Fruit fly (Drosophila melanogaster) whole organism, pupa: ENCODE data around the gene sff.

Experiments
- CG10348 ChIP-seq: fragments of 200-800 bp; sonication (Bioruptor generic); IDR thresholded peaks from 2 replicates; pipeline ENCODE4 v1.3.6; 2022; ENCODE audit warnings: missing biosample characterization, missing genetic modification characterization
- CG12605 ChIP-seq: fragments of 200-800 bp; sonication (Bioruptor generic); IDR thresholded peaks from 2 replicates; pipeline ENCODE4 v1.3.6; 2022; ENCODE audit warnings: missing biosample characterization, missing genetic modification characterization
- CG13204 ChIP-seq: fragments of 200-800 bp; sonication (Bioruptor generic); optimal IDR thresholded peaks from 2 replicates; lab custom pipeline; 2018; ENCODE audit warnings: missing biosample characterization, mild to moderate bottlenecking, missing genetic modification characterization, moderate library complexity
- CG14655 ChIP-seq: fragments of 200-800 bp; sonication (Bioruptor generic); optimal IDR thresholded peaks from 3 replicates; lab custom pipeline; 2017; ENCODE audit warnings: mild to moderate bottlenecking, missing biosample characterization, missing genetic modification reagents, missing genetic modification characterization
- CG15710 ChIP-seq: fragments of 200-800 bp; sonication (Bioruptor generic); optimal IDR thresholded peaks from 2 replicates; lab custom pipeline; 2018; ENCODE audit warnings: missing biosample characterization, mild to moderate bottlenecking, missing genetic modification characterization, moderate library complexity
- CG17806 ChIP-seq: fragments of 200-800 bp; sonication (Bioruptor generic); optimal IDR thresholded peaks from 2 replicates; lab custom pipeline; 2018; ENCODE audit warnings: missing biosample characterization, mild to moderate bottlenecking, missing genetic modification characterization, moderate library complexity
- CG32121 ChIP-seq: fragments of 200-800 bp; sonication (Bioruptor generic); IDR thresholded peaks from 2 replicates; pipeline ENCODE4 v1.3.6; 2022; ENCODE audit warnings: missing biosample characterization, missing genetic modification characterization
- CG34367 ChIP-seq: fragments of 200-800 bp; sonication (Bioruptor generic); optimal IDR thresholded peaks from 2 replicates; lab custom pipeline; 2018; ENCODE audit warnings: missing biosample characterization, mild to moderate bottlenecking, missing genetic modification characterization
- CG4496 ChIP-seq: fragments of 200-800 bp; sonication (Bioruptor generic); IDR thresholded peaks from 3 replicates; pipeline ENCODE4 v1.3.6; 2022; ENCODE audit warnings: missing biosample characterization, missing genetic modification characterization
- CG8159 ChIP-seq: fragments of 200-800 bp; sonication (Bioruptor generic); optimal IDR thresholded peaks from 3 replicates; lab custom pipeline; 2018; ENCODE audit warnings: missing biosample characterization, mild to moderate bottlenecking, missing genetic modification characterization, moderate library complexity
- CG8301 ChIP-seq: fragments of 200-800 bp; sonication (Bioruptor generic); optimal IDR thresholded peaks from 2 replicates; lab custom pipeline; 2018; ENCODE audit warnings: missing biosample characterization, mild to moderate bottlenecking, missing genetic modification characterization
- CG9948 ChIP-seq: fragments of 200-800 bp; sonication (Bioruptor generic); optimal IDR thresholded peaks from 2 replicates; lab custom pipeline; 2018; ENCODE audit warnings: missing biosample characterization, mild to moderate bottlenecking, missing genetic modification characterization, moderate library complexity
- D1 ChIP-seq: fragments of 200-800 bp; sonication (Bioruptor generic); optimal IDR thresholded peaks from 2 replicates; lab custom pipeline; 2018; ENCODE audit warnings: missing biosample characterization, mild to moderate bottlenecking, missing genetic modification characterization, moderate library complexity
- EcR ChIP-seq: fragments of 200-800 bp; sonication (Bioruptor generic); optimal IDR thresholded peaks from 3 replicates; lab custom pipeline; 2019; ENCODE audit warnings: missing biosample characterization, missing genetic modification characterization, mild to moderate bottlenecking, moderate library complexity, missing genetic modification reagents
- Ets98B ChIP-seq: fragments of 200-800 bp; sonication (Bioruptor generic); IDR thresholded peaks from 2 replicates; pipeline ENCODE4 v1.3.6; 2022; ENCODE audit warnings: missing biosample characterization, missing genetic modification characterization
- Pif1A ChIP-seq: fragments of 200-800 bp; sonication (Bioruptor generic); optimal IDR thresholded peaks from 3 replicates; lab custom pipeline; 2016; ENCODE audit warnings: missing biosample characterization, missing genetic modification characterization
- Pif1B ChIP-seq: fragments of 200-800 bp; sonication (Bioruptor generic); optimal IDR thresholded peaks from 3 replicates; lab custom pipeline; 2016; ENCODE audit warnings: missing biosample characterization, missing genetic modification characterization
- Snoo ChIP-seq: fragments of 200-800 bp; sonication (Bioruptor generic); optimal IDR thresholded peaks from 3 replicates; lab custom pipeline; 2017; ENCODE audit warnings: missing biosample characterization, mild to moderate bottlenecking, missing genetic modification characterization, inconsistent platforms
- fd96Ca ChIP-seq: fragments of 200-800 bp; sonication (Bioruptor generic); IDR thresholded peaks from 3 replicates; pipeline ENCODE4 v1.3.6; 2022; ENCODE audit warnings: missing biosample characterization, missing genetic modification characterization
- gl ChIP-seq: fragments of 200-800 bp; sonication (Bioruptor generic); optimal IDR thresholded peaks from 2 replicates; lab custom pipeline; 2018; ENCODE audit warnings: missing biosample characterization, mild to moderate bottlenecking, missing genetic modification characterization
- rn ChIP-seq: fragments of 200-800 bp; sonication (Bioruptor generic); IDR thresholded peaks from 2 replicates; pipeline ENCODE4 v1.3.6; 2022; ENCODE audit warnings: missing biosample characterization, missing genetic modification characterization

sff gene

DNA sequence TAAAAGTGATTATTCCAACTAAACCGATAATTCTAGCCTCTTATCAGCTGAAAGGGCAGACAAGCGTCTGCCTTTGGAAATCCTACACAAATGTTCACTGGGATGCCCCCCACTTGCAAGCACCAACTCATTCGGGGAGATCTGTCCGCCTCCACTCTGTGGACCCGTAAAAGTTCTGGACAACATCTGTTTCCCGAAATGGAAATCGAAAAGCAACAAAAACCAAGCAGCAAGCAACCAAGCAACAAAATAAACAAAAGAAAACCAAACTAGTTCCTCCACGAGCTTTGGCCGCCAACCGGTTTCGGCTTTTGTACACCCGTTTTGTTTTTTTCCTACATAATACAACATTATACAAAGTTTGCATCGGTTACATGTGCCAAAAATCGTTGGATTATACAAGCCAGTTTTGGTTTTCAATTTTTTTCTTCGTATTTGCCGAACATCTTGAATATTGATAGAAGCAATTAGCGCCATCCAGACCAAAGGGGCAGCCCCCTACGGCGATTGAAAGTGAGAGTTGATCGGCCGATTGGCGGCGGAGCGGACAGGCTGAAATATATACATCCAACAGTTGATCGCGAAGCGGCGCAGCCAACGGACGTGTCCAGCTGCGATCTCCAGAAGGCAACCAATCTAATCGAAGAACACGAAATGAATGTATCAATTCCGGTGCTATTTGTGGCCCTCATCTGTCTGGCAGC is 34.1 kb upstream of the sff start, which contains the start of gene CG17032:
CG17032 (plus strand) TSS at position 232 of the 704 bp plus-strand sequence.
- TF ChIP-seq CG8159 (no peak), rn (GFP tag; lab: Robert Waterston, UW) (no peak), EcR (GFP tag; lab: Kevin White, UChicago) (peak; percentile 83), CG9948 (tag; lab: Kevin White, UChicago) (no peak), Snoo (tag; lab: Kevin White, UChicago) (no peak), CG12605 (GFP tag; lab: Robert Waterston, UW) (peak; percentile 64), CG15710 (tag; lab: Kevin White, UChicago) (no peak), D1 (no peak), CG8301 (no peak), Pif1B (GFP tag; lab: Kevin White, UChicago) (no peak), CG13204 (GFP tag; lab: Kevin White, UChicago) (no peak), fd96Ca (GFP tag; lab: Robert Waterston, UW) (peak; percentile 22; the same call in 1 of the 3 replicates), CG34367 (tag; lab: Kevin White, UChicago) (peak; percentile 37), gl (tag; lab: Kevin White, UChicago) (peak; percentile 24), Ets98B (GFP tag; lab: Robert Waterston, UW) (peak; percentile 40; the same call in 1 of the 2 replicates), CG10348 (GFP tag; lab: Robert Waterston, UW) (no peak), CG32121 (GFP tag; lab: Robert Waterston, UW) (no peak), CG17806 (tag; lab: Kevin White, UChicago) (no peak), CG14655 (GFP tag; lab: Kevin White, UChicago) (no peak), CG4496 (GFP tag; lab: Robert Waterston, UW) (no peak), Pif1A (no peak)
- TF ChIP-seq, all 21 proteins: peak for 6

- TF ChIP-seq CG9948 (tag; lab: Kevin White, UChicago) (no peak), CG4496 (GFP tag; lab: Robert Waterston, UW) (no peak), CG15710 (tag; lab: Kevin White, UChicago) (peak; percentile 45), CG8159 (no peak), Pif1A (no peak), CG13204 (GFP tag; lab: Kevin White, UChicago) (no peak), CG17806 (tag; lab: Kevin White, UChicago) (peak; percentile 2), gl (tag; lab: Kevin White, UChicago) (peak; percentile 29), fd96Ca (GFP tag; lab: Robert Waterston, UW) (no peak), CG32121 (GFP tag; lab: Robert Waterston, UW) (no peak), CG10348 (GFP tag; lab: Robert Waterston, UW) (no peak), CG34367 (tag; lab: Kevin White, UChicago) (peak; percentile 35), Snoo (tag; lab: Kevin White, UChicago) (peak; percentile 52), CG12605 (GFP tag; lab: Robert Waterston, UW) (no peak), CG14655 (GFP tag; lab: Kevin White, UChicago) (no peak), Pif1B (GFP tag; lab: Kevin White, UChicago) (peak; percentile 64), CG8301 (peak; percentile 22), EcR (GFP tag; lab: Kevin White, UChicago) (peak; percentile 14), rn (GFP tag; lab: Robert Waterston, UW) (no peak), Ets98B (GFP tag; lab: Robert Waterston, UW) (peak; percentile 13; the same call in 1 of the 2 replicates), D1 (no peak)
Observed at dm6 chr3L:15956448-15957010, 31.9 kb upstream of the sff start, which contains the start of gene elgi. TSS of gene elgi (plus strand) at chr3L:15956550.

- TF ChIP-seq CG12605 (GFP tag; lab: Robert Waterston, UW), result no peak
- TF ChIP-seq CG15710 (tag; lab: Kevin White, UChicago), result no peak
- no peak for TF ChIP-seq CG13204 (GFP tag; lab: Kevin White, UChicago)
- TF ChIP-seq D1, result peak; percentile 73
- TF ChIP-seq CG9948 (tag; lab: Kevin White, UChicago), result no peak
- TF ChIP-seq Pif1A, result no peak
- TF ChIP-seq CG34367 (tag; lab: Kevin White, UChicago), result no peak
Observed at dm6 chr3L:15954784-15955427, 30.2 kb upstream of the sff start, which contains the start of the genes Pka-C3 and GXIVsPLA2. TSS of gene Pka-C3 (minus strand) at chr3L:15954797. TSS of gene GXIVsPLA2 (plus strand) at chr3L:15955096.

DNA sequence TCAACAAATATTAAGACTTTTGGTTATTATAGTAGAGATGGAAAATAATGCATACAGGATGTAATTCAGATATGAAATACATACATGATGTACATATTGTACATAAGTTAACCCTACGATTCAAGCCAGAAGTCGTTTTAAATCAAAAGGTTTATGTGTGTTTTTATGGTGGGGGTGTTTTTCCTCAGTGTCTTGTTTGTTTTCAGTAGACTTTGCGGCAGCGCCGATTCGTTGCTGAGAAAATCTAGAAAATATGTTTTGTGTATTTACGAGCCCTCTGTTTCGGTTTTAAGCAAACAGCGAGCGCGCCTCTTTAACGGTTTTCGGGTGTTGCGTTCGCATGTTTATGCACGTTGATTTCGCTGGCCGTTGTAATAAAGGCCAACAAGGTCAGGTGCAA is 29.2 kb upstream of the sff start:
- TF ChIP-seq EcR (GFP tag; lab: Kevin White, UChicago) (no peak), CG4496 (GFP tag; lab: Robert Waterston, UW) (no peak), CG17806 (tag; lab: Kevin White, UChicago) (no peak), Pif1B (GFP tag; lab: Kevin White, UChicago) (no peak), Ets98B (GFP tag; lab: Robert Waterston, UW) (no peak), rn (GFP tag; lab: Robert Waterston, UW) (no peak), CG10348 (GFP tag; lab: Robert Waterston, UW) (no peak), CG34367 (tag; lab: Kevin White, UChicago) (no peak), CG15710 (tag; lab: Kevin White, UChicago) (no peak), CG9948 (tag; lab: Kevin White, UChicago) (no peak), Snoo (tag; lab: Kevin White, UChicago) (no peak), CG8301 (no peak), gl (tag; lab: Kevin White, UChicago) (no peak)
